Fruit fly (Drosophila melanogaster) whole organism, prepupa: ENCODE measurements around the gene Ten-a.

Experiments
- Blimp-1 ChIP-seq: fragments of 200-800 bp; sonication (Bioruptor generic); optimal IDR thresholded peaks from 3 replicates; lab custom pipeline; 2017; ENCODE audit warnings: missing biosample characterization, missing genetic modification characterization, mild to moderate bottlenecking, moderate library complexity, missing genetic modification reagents
- CG10631 ChIP-seq: fragments of 200-800 bp; sonication (Bioruptor generic); optimal IDR thresholded peaks from 2 replicates; lab custom pipeline; 2016; ENCODE audit warnings: missing biosample characterization, missing genetic modification characterization
- CG10669 ChIP-seq: fragments of 200-800 bp; sonication (Bioruptor generic); optimal IDR thresholded peaks from 3 replicates; lab custom pipeline; 2018; ENCODE audit warnings: missing biosample characterization, mild to moderate bottlenecking, missing genetic modification characterization, moderate library complexity
- CG11762 ChIP-seq: fragments of 200-800 bp; sonication (Bioruptor generic); optimal IDR thresholded peaks from 3 replicates; lab custom pipeline; 2016; ENCODE audit warnings: missing biosample characterization, missing genetic modification characterization; ENCODE audit not compliant: insufficient read depth
- CG11902 ChIP-seq: fragments of 200-800 bp; sonication (Bioruptor generic); optimal IDR thresholded peaks from 3 replicates; lab custom pipeline; 2016; ENCODE audit warnings: missing biosample characterization, missing genetic modification characterization
- CG15336 ChIP-seq: fragments of 200-800 bp; sonication (Bioruptor generic); IDR thresholded peaks from 2 replicates; pipeline ENCODE4 v1.3.6; 2022; ENCODE audit warnings: missing biosample characterization, missing genetic modification characterization
- CG1621 ChIP-seq: fragments of 200-800 bp; sonication (Bioruptor generic); optimal IDR thresholded peaks from 3 replicates; lab custom pipeline; 2018; ENCODE audit warnings: missing biosample characterization, mild to moderate bottlenecking, missing genetic modification characterization
- CG16779 ChIP-seq: fragments of 200-800 bp; sonication (Bioruptor generic); optimal IDR thresholded peaks from 3 replicates; lab custom pipeline; 2017; ENCODE audit warnings: missing biosample characterization, mild to moderate bottlenecking, missing genetic modification characterization
- CG3032 ChIP-seq: fragments of 200-800 bp; optimal IDR thresholded peaks from 2 replicates; lab custom pipeline; 2019; ENCODE audit warnings: missing biosample characterization, mild to moderate bottlenecking, missing genetic modification characterization, moderate library complexity
- CG31627 ChIP-seq: fragments of 200-800 bp; sonication (Bioruptor generic); optimal IDR thresholded peaks from 3 replicates; lab custom pipeline; 2016; ENCODE audit warnings: missing biosample characterization, missing genetic modification characterization
- CG32006 ChIP-seq: fragments of 200-800 bp; sonication (Bioruptor generic); optimal IDR thresholded peaks from 3 replicates; lab custom pipeline; 2017; ENCODE audit warnings: missing biosample characterization, mild to moderate bottlenecking, missing genetic modification characterization
- CG34406 ChIP-seq: fragments of 200-800 bp; sonication (Bioruptor generic); optimal IDR thresholded peaks from 3 replicates; lab custom pipeline; 2016; ENCODE audit warnings: missing biosample characterization, missing genetic modification characterization
- CG3919 ChIP-seq: fragments of 200-800 bp; sonication (Bioruptor generic); optimal IDR thresholded peaks from 3 replicates; lab custom pipeline; 2016; ENCODE audit warnings: missing biosample characterization, missing genetic modification characterization
- CG4318 ChIP-seq: fragments of 200-800 bp; sonication (Bioruptor generic); optimal IDR thresholded peaks from 3 replicates; lab custom pipeline; 2017; ENCODE audit warnings: missing biosample characterization, mild to moderate bottlenecking, missing genetic modification characterization
- CG6792 ChIP-seq: fragments of 200-800 bp; sonication (Bioruptor generic); optimal IDR thresholded peaks from 3 replicates; lab custom pipeline; 2016; ENCODE audit warnings: missing biosample characterization, missing genetic modification characterization
- CG6854 ChIP-seq: fragments of 200-800 bp; sonication (Bioruptor generic); optimal IDR thresholded peaks from 2 replicates; lab custom pipeline; 2017; ENCODE audit warnings: missing biosample characterization, mild to moderate bottlenecking, missing genetic modification characterization
- CG7368 ChIP-seq: fragments of 200-800 bp; sonication (Bioruptor generic); optimal IDR thresholded peaks from 3 replicates; lab custom pipeline; 2016; ENCODE audit warnings: missing biosample characterization, missing genetic modification characterization
- CG8319 ChIP-seq: fragments of 200-800 bp; sonication (Bioruptor generic); optimal IDR thresholded peaks from 3 replicates; lab custom pipeline; 2016; ENCODE audit warnings: missing biosample characterization, missing genetic modification characterization
- CG9139 ChIP-seq: fragments of 200-800 bp; sonication (Bioruptor generic); optimal IDR thresholded peaks from 3 replicates; lab custom pipeline; 2017; ENCODE audit warnings: missing biosample characterization, mild to moderate bottlenecking, missing genetic modification characterization
- Eip78C ChIP-seq: fragments of 200-800 bp; sonication (Bioruptor generic); peaks from one replicate; lab custom pipeline; 2016; ENCODE audit warnings: missing biosample characterization, missing genetic modification characterization
- Eip93F ChIP-seq: fragments of 200-800 bp; sonication (Bioruptor generic); optimal IDR thresholded peaks from 2 replicates; lab custom pipeline; 2016; ENCODE audit warnings: missing biosample characterization, mild to moderate bottlenecking, missing genetic modification characterization
- Ets21C ChIP-seq: fragments of 200-800 bp; sonication (Bioruptor generic); optimal IDR thresholded peaks from 3 replicates; lab custom pipeline; 2016; ENCODE audit warnings: missing biosample characterization, missing genetic modification characterization
- Ets96B ChIP-seq: fragments of 200-800 bp; optimal IDR thresholded peaks from 2 replicates; lab custom pipeline; 2019; ENCODE audit warnings: missing biosample characterization, mild to moderate bottlenecking, missing genetic modification characterization, moderate library complexity
- Hr38 ChIP-seq: sonication (Bioruptor generic); optimal IDR thresholded peaks from 2 replicates; lab custom pipeline; 2016; ENCODE audit warnings: missing biosample characterization, missing genetic modification characterization
- Hr4 ChIP-seq: fragments of 200-800 bp; sonication (Bioruptor generic); optimal IDR thresholded peaks from 3 replicates; lab custom pipeline; 2016; ENCODE audit warnings: missing biosample characterization, missing genetic modification characterization
- Lpt ChIP-seq: fragments of 200-800 bp; sonication (Bioruptor generic); optimal IDR thresholded peaks from 3 replicates; lab custom pipeline; 2016; ENCODE audit warnings: missing biosample characterization, missing genetic modification characterization
- Met ChIP-seq: fragments of 200-800 bp; sonication (Bioruptor generic); optimal IDR thresholded peaks from 3 replicates; lab custom pipeline; 2016; ENCODE audit warnings: missing biosample characterization, missing genetic modification characterization
- OdsH ChIP-seq: fragments of 200-800 bp; sonication (Bioruptor generic); optimal IDR thresholded peaks from 3 replicates; lab custom pipeline; 2016; ENCODE audit warnings: missing biosample characterization, missing genetic modification characterization
- Smox ChIP-seq: fragments of 200-800 bp; sonication (Bioruptor generic); optimal IDR thresholded peaks from 3 replicates; lab custom pipeline; 2016; ENCODE audit warnings: missing biosample characterization, missing genetic modification characterization
- Sox102F ChIP-seq: fragments of 200-800 bp; sonication (Bioruptor generic); optimal IDR thresholded peaks from 2 replicates; lab custom pipeline; 2016; ENCODE audit warnings: missing biosample characterization, mild to moderate bottlenecking, missing genetic modification characterization
- Sox14 ChIP-seq: fragments of 200-800 bp; sonication (Bioruptor generic); optimal IDR thresholded peaks from 3 replicates; lab custom pipeline; 2016; ENCODE audit warnings: missing biosample characterization, missing genetic modification characterization
- Sox15 ChIP-seq: fragments of 200-800 bp; sonication (Bioruptor generic); optimal IDR thresholded peaks from 3 replicates; lab custom pipeline; 2016; ENCODE audit warnings: missing biosample characterization, missing genetic modification characterization
- achi ChIP-seq: fragments of 200-800 bp; sonication (Bioruptor generic); optimal IDR thresholded peaks from 3 replicates; lab custom pipeline; 2016; ENCODE audit warnings: missing biosample characterization, missing genetic modification characterization
- cyc ChIP-seq: fragments of 200-800 bp; sonication (Bioruptor generic); optimal IDR thresholded peaks from 3 replicates; lab custom pipeline; 2016; ENCODE audit warnings: missing biosample characterization, missing genetic modification characterization
- dac ChIP-seq: fragments of 200-800 bp; sonication (Bioruptor generic); optimal IDR thresholded peaks from 2 replicates; lab custom pipeline; 2017; ENCODE audit warnings: missing biosample characterization, mild to moderate bottlenecking, missing genetic modification characterization
- dsx ChIP-seq: fragments of 200-800 bp; optimal IDR thresholded peaks from 3 replicates; lab custom pipeline; 2019; ENCODE audit warnings: missing biosample characterization, mild to moderate bottlenecking, missing genetic modification characterization, moderate library complexity; ENCODE audit not compliant: poor library complexity, severe bottlenecking
- eg ChIP-seq: fragments of 200-800 bp; sonication (Bioruptor generic); IDR thresholded peaks from 3 replicates; pipeline ENCODE4 v1.3.6; 2022; ENCODE audit warnings: missing biosample characterization, missing genetic modification characterization
- esn ChIP-seq: fragments of 200-800 bp; sonication (Bioruptor generic); optimal IDR thresholded peaks from 2 replicates; lab custom pipeline; 2016; ENCODE audit warnings: missing biosample characterization, mild to moderate bottlenecking, missing genetic modification characterization, moderate library complexity
- fd85E ChIP-seq: fragments of 200-800 bp; sonication (Bioruptor generic); optimal IDR thresholded peaks from 3 replicates; lab custom pipeline; 2016; ENCODE audit warnings: missing biosample characterization, missing genetic modification characterization
- fkh ChIP-seq: fragments of 200-800 bp; sonication (Bioruptor generic); optimal IDR thresholded peaks from 3 replicates; lab custom pipeline; 2017; ENCODE audit warnings: missing biosample characterization, mild to moderate bottlenecking, missing genetic modification characterization, moderate library complexity
- lz ChIP-seq: fragments of 200-800 bp; sonication (Bioruptor generic); optimal IDR thresholded peaks from 3 replicates; lab custom pipeline; 2016; ENCODE audit warnings: missing biosample characterization, missing genetic modification characterization
- net ChIP-seq: fragments of 200-800 bp; sonication (Bioruptor generic); optimal IDR thresholded peaks from 3 replicates; lab custom pipeline; 2016; ENCODE audit warnings: missing biosample characterization, missing genetic modification characterization
- pdm3 ChIP-seq: fragments of 200-800 bp; sonication (Bioruptor generic); optimal IDR thresholded peaks from 3 replicates; lab custom pipeline; 2016; ENCODE audit warnings: missing biosample characterization, missing genetic modification characterization
- spab ChIP-seq: fragments of 200-800 bp; sonication (Bioruptor generic); optimal IDR thresholded peaks from 2 replicates; lab custom pipeline; 2017; ENCODE audit warnings: missing biosample characterization, mild to moderate bottlenecking, missing genetic modification characterization, missing genetic modification reagents
- ss ChIP-seq, 2 experiments: fragments of 200-800 bp; sonication (Bioruptor generic); optimal IDR thresholded peaks; 2 replicates in 1 of 2; 3 replicates in 1 of 2; lab custom pipeline; 2017 to 2018; ENCODE audit warnings: mild to moderate bottlenecking in 2 of 2, missing biosample characterization in 2 of 2, missing genetic modification characterization in 2 of 2, moderate library complexity in 1 of 2
- topi ChIP-seq: fragments of 200-800 bp; sonication (Bioruptor generic); optimal IDR thresholded peaks from 3 replicates; lab custom pipeline; 2016; ENCODE audit warnings: missing biosample characterization, missing genetic modification characterization
- vri ChIP-seq: fragments of 200-800 bp; sonication (Bioruptor generic); optimal IDR thresholded peaks from 3 replicates; lab custom pipeline; 2016; ENCODE audit warnings: missing biosample characterization, mild to moderate bottlenecking, missing genetic modification characterization

The Ten-a gene

DNA sequence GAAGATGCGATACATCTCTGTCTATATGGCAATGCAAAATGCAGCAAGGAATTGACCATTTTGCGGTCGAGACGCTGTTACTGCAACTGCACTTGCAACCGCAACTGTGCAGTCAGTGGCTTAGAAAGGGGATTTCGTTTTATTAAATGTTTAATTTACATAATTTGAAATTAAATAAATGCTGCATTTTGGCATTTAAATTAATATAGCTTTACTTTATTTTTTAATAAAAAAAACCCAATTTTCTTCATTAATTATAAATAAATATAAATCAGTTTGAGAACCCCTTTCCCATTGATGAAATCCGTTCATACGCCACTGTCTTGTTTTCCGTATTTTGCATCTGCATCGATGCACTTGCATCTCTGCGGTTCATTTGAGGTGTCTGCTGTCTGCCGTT is 184.5 kb downstream of the Ten-a start (continued):
- TF ChIP-seq Eip78C (GFP tag; lab: Kevin White, UChicago) = peak; percentile 80
- peak; percentile 30 to 40 for TF ChIP-seq ss (GFP tag; optimal IDR thresholded peaks at IDR 0.05; lab: Kevin White, UChicago)
- no peak for TF ChIP-seq Lpt
- TF ChIP-seq fkh = no peak
- no peak for TF ChIP-seq CG8319 (GFP tag; lab: Kevin White, UChicago)
- peak; percentile 56 for TF ChIP-seq CG3032 (tag; lab: Kevin White, UChicago)
- TF ChIP-seq cyc (GFP tag; lab: Kevin White, UChicago) = peak; percentile 4
- no peak for TF ChIP-seq Smox (GFP tag; lab: Kevin White, UChicago)
- TF ChIP-seq lz = no peak
- peak; percentile 49 for TF ChIP-seq CG32006 (GFP tag; lab: Kevin White, UChicago)
- TF ChIP-seq CG4318 = peak; percentile 23
- TF ChIP-seq CG9139 = no peak
- TF ChIP-seq CG3919 (GFP tag; lab: Kevin White, UChicago) = no peak
- no peak for TF ChIP-seq Eip93F (GFP tag; lab: Kevin White, UChicago)
- peak; percentile 10 for TF ChIP-seq pdm3 (GFP tag; lab: Kevin White, UChicago)
- TF ChIP-seq Hr38 (GFP tag; lab: Kevin White, UChicago) = no peak
- TF ChIP-seq vri = no peak
- peak; percentile 58 for TF ChIP-seq CG15336 (GFP tag; lab: Robert Waterston, UW)
- no peak for TF ChIP-seq dac (GFP tag; lab: Kevin White, UChicago)
- peak; percentile 8 for TF ChIP-seq esn
- peak; percentile 34 for TF ChIP-seq CG34406 (GFP tag; lab: Kevin White, UChicago)

DNA sequence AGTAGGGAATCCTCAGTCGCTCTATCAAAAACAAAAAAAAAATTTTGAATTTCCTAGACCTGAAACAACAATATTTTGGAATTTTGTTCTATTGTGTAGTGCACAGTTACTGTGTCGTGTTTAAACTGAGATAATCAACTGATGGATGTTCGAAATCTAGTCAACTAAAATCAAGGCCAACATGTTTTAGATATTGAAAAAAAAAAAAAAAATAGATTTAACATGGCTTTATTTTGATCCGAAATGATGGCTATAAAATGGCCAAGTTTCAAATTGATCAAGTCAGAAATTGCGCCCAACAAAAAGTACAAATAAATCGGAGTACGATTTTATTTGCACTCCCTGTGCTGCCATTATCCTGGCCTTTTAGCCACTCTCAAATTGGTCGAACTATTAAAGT is 192.3 kb downstream of the Ten-a start, which contains the start of gene CG32655:
Gene CG32655 (minus strand): TSS at position 101 of the 400 bp plus-strand sequence.
- TF ChIP-seq Sox102F (GFP tag; lab: Kevin White, UChicago) (no peak), Eip93F (GFP tag; lab: Kevin White, UChicago) (no peak), dsx (GFP tag; lab: Kevin White, UChicago) (no peak), Ets21C (GFP tag; lab: Kevin White, UChicago) (no peak), pdm3 (GFP tag; lab: Kevin White, UChicago) (no peak), Hr4 (GFP tag; lab: Kevin White, UChicago) (no peak), Sox15 (GFP tag; lab: Kevin White, UChicago) (no peak), Ets96B (no peak), CG3032 (tag; lab: Kevin White, UChicago) (no peak), spab (GFP tag; lab: Kevin White, UChicago) (no peak), Sox14 (GFP tag; lab: Kevin White, UChicago) (no peak), CG31627 (GFP tag; lab: Kevin White, UChicago) (no peak), CG10631 (GFP tag; lab: Kevin White, UChicago) (no peak)

DNA sequence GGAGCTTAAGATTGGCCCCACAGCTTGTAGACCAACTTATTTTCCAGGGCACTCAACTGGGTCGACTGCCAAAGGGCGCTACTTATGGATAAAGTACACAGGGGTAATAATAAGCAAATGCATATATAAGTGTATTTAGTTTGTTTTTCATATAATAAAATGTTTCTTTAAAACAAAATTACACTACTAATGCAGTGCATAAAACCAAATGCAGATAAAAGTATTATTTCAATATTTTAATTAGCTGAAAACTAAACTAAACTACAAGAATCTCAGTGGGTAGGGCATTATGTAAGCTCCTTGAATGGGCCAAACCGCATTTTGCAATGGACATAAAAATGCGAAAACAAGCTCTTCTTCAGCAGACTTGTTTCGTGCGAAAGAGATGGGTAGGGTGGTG is 196.0 kb downstream of the Ten-a start:
- no peak for TF ChIP-seq CG4318
- TF ChIP-seq CG6792 = peak; percentile 12
- no peak for TF ChIP-seq CG16779 (tag; lab: Kevin White, UChicago)
- no peak for TF ChIP-seq Blimp-1 (GFP tag; lab: Kevin White, UChicago)
- peak; percentile 28 for TF ChIP-seq OdsH (GFP tag; lab: Kevin White, UChicago)
- TF ChIP-seq CG11902 (GFP tag; lab: Kevin White, UChicago) = no peak
- TF ChIP-seq CG8319 (GFP tag; lab: Kevin White, UChicago) = no peak
- TF ChIP-seq Eip78C (GFP tag; lab: Kevin White, UChicago) = peak; percentile 54
- TF ChIP-seq esn = peak; percentile 54
- no peak for TF ChIP-seq net (GFP tag; lab: Kevin White, UChicago)
- no peak for TF ChIP-seq dac (GFP tag; lab: Kevin White, UChicago)
- no peak for TF ChIP-seq spab (GFP tag; lab: Kevin White, UChicago)
- no peak for TF ChIP-seq CG6854 (GFP tag; lab: Kevin White, UChicago)
- TF ChIP-seq CG7368 = no peak
- TF ChIP-seq achi = no peak
- peak; percentile 39 for TF ChIP-seq cyc (GFP tag; lab: Kevin White, UChicago)
- no peak for TF ChIP-seq CG10669 (GFP tag; lab: Kevin White, UChicago)
- TF ChIP-seq fd85E (GFP tag; lab: Kevin White, UChicago) = no peak
- peak; percentile 42 for TF ChIP-seq Smox (GFP tag; lab: Kevin White, UChicago)
- peak; percentile 69 for TF ChIP-seq Met (GFP tag; lab: Kevin White, UChicago)
- peak; percentile 56 for TF ChIP-seq topi
- TF ChIP-seq Hr38 (GFP tag; lab: Kevin White, UChicago) = no peak
- no peak for TF ChIP-seq Eip93F (GFP tag; lab: Kevin White, UChicago)
- TF ChIP-seq Lpt = no peak
- TF ChIP-seq CG3032 (tag; lab: Kevin White, UChicago) = no peak
- peak; percentile 29 for TF ChIP-seq vri
- TF ChIP-seq CG1621 = no peak
- TF ChIP-seq eg (GFP tag; lab: Robert Waterston, UW) = no peak
- no peak for TF ChIP-seq CG11762 (GFP tag; lab: Kevin White, UChicago)
